Worm (Caenorhabditis elegans): ENCODE data around the gene cec-3.

DNA sequence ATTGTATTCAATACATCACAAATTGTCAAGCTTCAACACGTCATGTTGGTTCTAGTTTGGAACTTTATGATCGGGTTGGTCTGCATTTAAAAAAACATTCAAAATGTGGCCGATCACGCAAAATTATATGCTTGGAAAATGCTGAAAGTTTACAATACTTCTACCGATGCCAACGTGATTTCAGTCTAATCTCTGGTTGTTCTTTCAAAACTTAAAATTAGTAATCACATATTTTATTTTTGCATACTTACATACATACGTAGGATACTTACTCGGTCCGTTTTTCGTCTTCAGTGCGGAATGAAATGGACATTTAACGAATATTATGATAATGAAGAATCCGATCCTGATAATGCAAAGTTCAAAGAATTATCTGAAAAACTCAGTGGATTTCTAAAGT, 32.3 kb downstream of the cec-3 start, which contains the start of gene srw-62:
- TF ChIP-seq nhr-28 (tag; optimal IDR thresholded peaks at IDR 0.05) (no peak), ztf-11 (tag; optimal IDR thresholded peaks at IDR 0.05) (no peak), ces-1 (GFP tag; optimal IDR thresholded peaks at IDR 0.05) (no peak), unc-39 (tag; optimal IDR thresholded peaks at IDR 0.05) (no peak)

All from whole organism, mixed stage, embryonic.